Worm (Caenorhabditis elegans) whole organism, midembryonic: ENCODE results near the gene sams-5.

Experiments
- T22C8.4 ChIP-seq: fragments of 200-800 bp; sonication (Bioruptor generic); IDR thresholded peaks from 2 replicates; pipeline ENCODE4 v1.3.6; 2022; ENCODE audit warnings: missing genetic modification characterization, missing compliant biosample characterization
- cog-1 ChIP-seq: sonication (generic microtip); optimal IDR thresholded peaks from 2 replicates; lab custom pipeline; 2016; ENCODE audit warnings: missing genetic modification characterization, missing compliant biosample characterization
- flt-1 ChIP-seq: fragments of 200-800 bp; sonication (Bioruptor generic); IDR thresholded peaks from 2 replicates; pipeline ENCODE4 v1.3.6; 2022; ENCODE audit warnings: missing genetic modification characterization, missing compliant biosample characterization
- klf-2 ChIP-seq: fragments of 200-800 bp; sonication (Bioruptor generic); conservative IDR thresholded peaks from 2 replicates; pipeline ENCODE4 v1.3.6; 2022; ENCODE audit warnings: missing genetic modification reagents, missing genetic modification characterization, missing compliant biosample characterization
- med-1 ChIP-seq: sonication (generic microtip); optimal IDR thresholded peaks from 2 replicates; lab custom pipeline; 2017; ENCODE audit warnings: missing genetic modification characterization, mild to moderate bottlenecking, missing compliant biosample characterization, antibody characterized with exemption, missing genetic modification reagents; ENCODE audit not compliant: insufficient read depth
- ref-1 ChIP-seq: fragments of 200-800 bp; sonication (Bioruptor generic); conservative IDR thresholded peaks from 2 replicates; pipeline ENCODE4 v1.3.6; 2022; ENCODE audit warnings: missing genetic modification reagents, missing genetic modification characterization, missing compliant biosample characterization
- tab-1 ChIP-seq: fragments of 200-800 bp; sonication (Bioruptor generic); IDR thresholded peaks from 2 replicates; pipeline ENCODE4 v1.3.6; 2022; ENCODE audit warnings: missing genetic modification characterization, missing compliant biosample characterization
- ztf-23 ChIP-seq: fragments of 200-800 bp; sonication (Bioruptor generic); IDR thresholded peaks from 2 replicates; pipeline ENCODE4 v1.3.6; 2022; ENCODE audit warnings: missing genetic modification reagents, missing genetic modification characterization, missing compliant biosample characterization
- ztf-29 ChIP-seq: fragments of 200-800 bp; sonication (Bioruptor generic); IDR thresholded peaks from 2 replicates; pipeline ENCODE4 v1.3.6; 2022; ENCODE audit warnings: missing genetic modification reagents, missing genetic modification characterization, missing compliant biosample characterization

sams-5 gene

ce11 chrIV:6237508-6238227 lies 41.7 kb downstream of the sams-5 start, which contains the start of the genes F58F9.6 and F58F9.8:
Gene F58F9.6, minus strand, starts transcription at chrIV:6237608.
Gene F58F9.8, plus strand, starts transcription at chrIV:6238177.
- no peak for TF ChIP-seq T22C8.4

DNA sequence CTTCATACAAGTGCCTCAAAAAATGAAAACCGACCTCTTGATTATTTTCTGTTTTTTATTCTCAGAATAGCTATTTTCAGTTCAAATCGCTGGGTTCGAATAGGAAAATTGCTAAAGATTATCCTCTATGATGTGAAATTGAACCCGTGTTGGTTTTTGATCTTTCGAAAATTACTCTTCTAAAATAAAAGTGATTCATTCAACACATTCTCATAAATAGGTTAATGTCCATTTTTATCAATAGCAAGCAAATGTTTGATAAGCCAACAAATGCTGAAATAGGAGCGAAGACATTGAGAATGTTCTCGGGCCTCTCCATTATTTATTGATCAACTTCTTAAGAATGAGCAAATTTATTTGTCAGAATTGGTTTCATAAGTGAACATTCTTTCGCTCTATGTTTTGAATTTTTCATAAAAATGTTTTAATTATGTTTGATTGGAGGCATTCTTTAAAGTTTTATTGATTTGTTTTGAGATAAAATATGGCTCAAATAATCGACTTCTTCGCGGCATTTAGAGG lies 46.5 kb downstream of the sams-5 start, which contains the start of gene F58F9.3:
F58F9.3 (plus strand) TSS at position 472 of the 522 bp plus-strand sequence.
- TF ChIP-seq ztf-23 (no peak), klf-2 (no peak), ref-1 (GFP tag; lab: Robert Waterston, UW) (no peak), T22C8.4 (no peak), med-1 (no peak), ztf-29 (GFP tag; lab: Robert Waterston, UW) (no peak), flt-1 (GFP tag; lab: Robert Waterston, UW) (no peak), cog-1 (tag; lab: Kevin White, UChicago) (no peak), tab-1 (GFP tag; lab: Robert Waterston, UW) (no peak)

DNA sequence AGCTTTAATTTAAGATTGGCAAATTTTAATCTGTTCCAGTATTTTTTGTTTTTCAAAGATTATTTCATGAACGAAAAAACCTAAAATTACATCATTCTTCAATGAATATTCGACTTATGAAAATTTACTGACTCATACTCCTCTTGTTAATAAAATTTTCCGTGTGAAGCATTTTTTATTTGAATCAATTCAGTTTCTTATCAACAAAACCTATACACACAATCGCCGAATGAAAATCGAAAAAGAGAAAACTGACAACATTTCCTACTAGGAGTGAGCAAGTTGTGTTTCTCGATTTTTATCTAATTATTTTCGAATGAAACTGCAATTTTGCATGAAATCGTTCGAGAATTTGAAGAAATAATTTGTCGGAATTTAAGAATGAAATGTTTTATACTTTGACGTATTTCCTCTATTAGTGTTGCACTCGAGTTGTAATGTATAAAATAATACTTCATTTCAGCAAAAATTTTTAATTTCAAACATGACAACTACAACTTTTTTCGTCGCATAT lies 48.7 kb downstream of the sams-5 start, which contains the start of gene F58F9.4:
F58F9.4 (plus strand) TSS at position 464 of the 514 bp plus-strand sequence.
- TF ChIP-seq flt-1 (GFP tag; lab: Robert Waterston, UW), result no peak
- no peak for TF ChIP-seq cog-1 (tag; lab: Kevin White, UChicago)
- no peak for TF ChIP-seq ztf-23
- TF ChIP-seq ref-1 (GFP tag; lab: Robert Waterston, UW), result no peak
- no peak for TF ChIP-seq med-1
- TF ChIP-seq T22C8.4, result no peak
- no peak for TF ChIP-seq ztf-29 (GFP tag; lab: Robert Waterston, UW)
- no peak for TF ChIP-seq tab-1 (GFP tag; lab: Robert Waterston, UW)
- TF ChIP-seq klf-2, result no peak

DNA sequence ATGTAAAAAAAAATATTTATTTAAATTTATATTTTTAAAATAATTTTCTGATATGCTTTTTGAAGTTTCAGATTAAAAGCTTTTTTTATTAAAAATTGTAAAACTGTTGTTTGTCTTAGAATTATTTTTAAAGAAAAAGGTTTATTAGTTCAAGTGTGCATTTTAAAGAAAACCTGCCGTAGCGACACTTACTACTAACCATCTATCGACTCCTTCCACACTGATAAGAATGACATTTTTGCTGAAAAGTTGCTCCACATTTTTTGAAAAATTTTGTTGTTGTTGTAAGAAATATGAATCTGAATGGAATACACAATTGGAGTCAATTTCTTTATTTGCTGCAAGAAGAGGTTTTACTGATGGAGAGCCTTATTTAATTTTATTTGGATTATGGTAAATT lies 51.3 kb downstream of the sams-5 start, which contains the start of gene C49A9.1:
C49A9.1 (plus strand) TSS at position 217 of the 400 bp plus-strand sequence.
- no peak for TF ChIP-seq ztf-23
- TF ChIP-seq tab-1 (GFP tag; lab: Robert Waterston, UW), result no peak
- TF ChIP-seq ztf-29 (GFP tag; lab: Robert Waterston, UW), result no peak
- TF ChIP-seq T22C8.4, result no peak
- no peak for TF ChIP-seq med-1
